Fruit fly (Drosophila melanogaster) whole organism, embryonic: ENCODE data around the gene CG7333.

Experiments used
- Bteb2 ChIP-seq: fragments of 200-800 bp; sonication (Bioruptor generic); optimal IDR thresholded peaks from 2 replicates; lab custom pipeline; 2016; ENCODE audit warnings: missing biosample characterization, missing genetic modification characterization
- CG10209 ChIP-seq: fragments of 200-800 bp; sonication (Bioruptor generic); optimal IDR thresholded peaks from 3 replicates; lab custom pipeline; 2017; ENCODE audit warnings: missing biosample characterization, mild to moderate bottlenecking, missing genetic modification characterization, missing genetic modification reagents
- CG11696 ChIP-seq: fragments of 200-800 bp; sonication (Bioruptor generic); IDR thresholded peaks from 2 replicates; pipeline ENCODE4 v1.3.6; 2022; ENCODE audit warnings: missing biosample characterization, missing genetic modification characterization
- CG12104 ChIP-seq: fragments of 200-800 bp; sonication (Bioruptor generic); optimal IDR thresholded peaks from 3 replicates; lab custom pipeline; 2016; ENCODE audit warnings: missing biosample characterization, missing genetic modification characterization
- CG12219 ChIP-seq: fragments of 200-800 bp; sonication (Bioruptor generic); optimal IDR thresholded peaks from 3 replicates; lab custom pipeline; 2018; ENCODE audit warnings: missing biosample characterization, mild to moderate bottlenecking, missing genetic modification characterization
- CG12299 ChIP-seq: fragments of 200-800 bp; sonication (Bioruptor generic); optimal IDR thresholded peaks from 2 replicates; lab custom pipeline; 2018; ENCODE audit warnings: missing biosample characterization, mild to moderate bottlenecking, missing genetic modification characterization
- CG13624 ChIP-seq: fragments of 200-800 bp; sonication (Bioruptor generic); optimal IDR thresholded peaks from 2 replicates; lab custom pipeline; 2016; ENCODE audit warnings: missing biosample characterization, missing genetic modification characterization
- CG13894 ChIP-seq: fragments of 200-800 bp; sonication (Bioruptor generic); optimal IDR thresholded peaks from 3 replicates; lab custom pipeline; 2018; ENCODE audit warnings: missing biosample characterization, mild to moderate bottlenecking, missing genetic modification characterization, moderate library complexity
- CG14965 ChIP-seq: fragments of 200-800 bp; sonication (Bioruptor generic); optimal IDR thresholded peaks from 2 replicates; lab custom pipeline; 2016; ENCODE audit warnings: missing biosample characterization, missing genetic modification characterization, borderline replicate concordance
- CG1603 ChIP-seq: fragments of 200-800 bp; sonication (Bioruptor generic); optimal IDR thresholded peaks from 2 replicates; lab custom pipeline; 2019; ENCODE audit warnings: missing biosample characterization, mild to moderate bottlenecking, missing genetic modification characterization, moderate library complexity
- CG17186 ChIP-seq: fragments of 200-800 bp; sonication (Bioruptor generic); optimal IDR thresholded peaks from 3 replicates; lab custom pipeline; 2017; ENCODE audit warnings: missing biosample characterization, missing genetic modification reagents, missing genetic modification characterization
- CG17359 ChIP-seq: fragments of 200-800 bp; sonication (Bioruptor generic); optimal IDR thresholded peaks from 3 replicates; lab custom pipeline; 2018; ENCODE audit warnings: missing biosample characterization, mild to moderate bottlenecking, missing genetic modification characterization, moderate library complexity
- CG17568 ChIP-seq: fragments of 200-800 bp; sonication (Bioruptor generic); optimal IDR thresholded peaks from 2 replicates; lab custom pipeline; 2018; ENCODE audit warnings: missing biosample characterization, mild to moderate bottlenecking, missing genetic modification characterization, moderate library complexity
- CG2120 ChIP-seq: fragments of 200-800 bp; sonication (Bioruptor generic); optimal IDR thresholded peaks from 3 replicates; lab custom pipeline; 2016; ENCODE audit warnings: missing biosample characterization, missing genetic modification characterization
- CG2129 ChIP-seq: fragments of 200-800 bp; sonication (Bioruptor generic); IDR thresholded peaks from 2 replicates; pipeline ENCODE4 v1.3.6; 2022; ENCODE audit warnings: missing biosample characterization, missing genetic modification characterization; ENCODE audit not compliant: partially characterized antibody
- CG30431 ChIP-seq: fragments of 200-800 bp; sonication (Bioruptor generic); optimal IDR thresholded peaks from 2 replicates; lab custom pipeline; 2017; ENCODE audit warnings: missing biosample characterization, missing genetic modification characterization
- CG3281 ChIP-seq: fragments of 200-800 bp; sonication (Bioruptor generic); optimal IDR thresholded peaks from 3 replicates; lab custom pipeline; 2017; ENCODE audit warnings: missing biosample characterization, mild to moderate bottlenecking, missing genetic modification characterization
- CG7745 ChIP-seq: fragments of 200-800 bp; sonication (Bioruptor generic); optimal IDR thresholded peaks from 2 replicates; lab custom pipeline; 2018; ENCODE audit warnings: missing biosample characterization, mild to moderate bottlenecking, missing genetic modification characterization, moderate library complexity
- CG7839 ChIP-seq: fragments of 200-800 bp; sonication (Bioruptor generic); optimal IDR thresholded peaks from 3 replicates; lab custom pipeline; 2018; ENCODE audit warnings: missing biosample characterization, mild to moderate bottlenecking, missing genetic modification characterization, moderate library complexity
- CG7987 ChIP-seq: fragments of 200-800 bp; sonication (Bioruptor generic); optimal IDR thresholded peaks from 2 replicates; lab custom pipeline; 2018; ENCODE audit warnings: missing biosample characterization, mild to moderate bottlenecking, missing genetic modification characterization, moderate library complexity
- CG8388 ChIP-seq: fragments of 200-800 bp; sonication (Bioruptor generic); optimal IDR thresholded peaks from 2 replicates; lab custom pipeline; 2019; ENCODE audit warnings: missing biosample characterization, mild to moderate bottlenecking, missing genetic modification characterization, moderate library complexity
- CG9727 ChIP-seq: fragments of 200-800 bp; sonication (Bioruptor generic); optimal IDR thresholded peaks from 3 replicates; lab custom pipeline; 2017; ENCODE audit warnings: missing biosample characterization, mild to moderate bottlenecking, missing genetic modification characterization
- D19A ChIP-seq: fragments of 200-800 bp; optimal IDR thresholded peaks from 3 replicates; lab custom pipeline; 2019; ENCODE audit warnings: missing biosample characterization, mild to moderate bottlenecking, missing genetic modification characterization, moderate library complexity
- Dbx ChIP-seq: fragments of 200-800 bp; sonication (Bioruptor generic); IDR thresholded peaks from 3 replicates; pipeline ENCODE4 v1.3.6; 2022; ENCODE audit warnings: missing biosample characterization, missing genetic modification characterization
- Dll ChIP-seq: fragments of 200-800 bp; sonication (Bioruptor generic); IDR thresholded peaks from 4 replicates; pipeline ENCODE4 v1.3.6; 2022; ENCODE audit warnings: missing biosample characterization, missing genetic modification characterization; ENCODE audit not compliant: partially characterized antibody
- E2f2 ChIP-seq: fragments of 200-800 bp; sonication (Bioruptor generic); IDR thresholded peaks from 2 replicates; pipeline ENCODE4 v1.3.6; 2022; ENCODE audit warnings: missing biosample characterization, missing genetic modification characterization
- H15 ChIP-seq: fragments of 200-800 bp; sonication (Bioruptor generic); IDR thresholded peaks from 3 replicates; pipeline ENCODE4 v1.3.6; 2022; ENCODE audit warnings: missing biosample characterization, missing genetic modification characterization
- HLH3B ChIP-seq: fragments of 200-800 bp; sonication (Bioruptor generic); IDR thresholded peaks from 2 replicates; pipeline ENCODE4 v1.3.6; 2022; ENCODE audit warnings: missing biosample characterization, missing genetic modification characterization
- Hr3 ChIP-seq: fragments of 200-800 bp; sonication (Bioruptor generic); optimal IDR thresholded peaks from 3 replicates; lab custom pipeline; 2016; ENCODE audit warnings: missing biosample characterization, missing genetic modification characterization
- Hr39 ChIP-seq: fragments of >200 bp; optimal IDR thresholded peaks from 2 replicates; lab custom pipeline; 2017
- Lhr ChIP-seq: fragments of 200-800 bp; sonication (Bioruptor generic); optimal IDR thresholded peaks from 3 replicates; lab custom pipeline; 2017; ENCODE audit warnings: mild to moderate bottlenecking, missing biosample characterization, missing genetic modification reagents, missing genetic modification characterization
- Med ChIP-seq: fragments of 200-800 bp; sonication (Bioruptor generic); peaks from one replicate; lab custom pipeline; 2016; ENCODE audit warnings: missing biosample characterization, missing genetic modification characterization, mild to moderate bottlenecking, inconsistent platforms, moderate library complexity
- Rfx ChIP-seq: fragments of 200-800 bp; sonication (Bioruptor generic); IDR thresholded peaks from 2 replicates; pipeline ENCODE4 v1.3.6; 2022; ENCODE audit warnings: missing biosample characterization, missing genetic modification characterization
- Xrp1 ChIP-seq: fragments of 200-800 bp; sonication (Bioruptor generic); IDR thresholded peaks from 2 replicates; pipeline ENCODE4 v1.3.6; 2022; ENCODE audit warnings: missing biosample characterization, missing genetic modification characterization
- YL-1 ChIP-seq: fragments of 200-800 bp; sonication (Bioruptor generic); optimal IDR thresholded peaks from 3 replicates; lab custom pipeline; 2017; ENCODE audit warnings: missing biosample characterization, mild to moderate bottlenecking, missing genetic modification characterization
- cg ChIP-seq: fragments of 200-800 bp; sonication (Bioruptor generic); optimal IDR thresholded peaks from 3 replicates; lab custom pipeline; 2019; ENCODE audit warnings: missing biosample characterization, mild to moderate bottlenecking, missing genetic modification characterization, moderate library complexity
- chinmo ChIP-seq: fragments of 200-800 bp; sonication (Bioruptor generic); IDR thresholded peaks from 4 replicates; pipeline ENCODE4 v1.3.6; 2022; ENCODE audit warnings: missing biosample characterization, missing genetic modification characterization; ENCODE audit not compliant: partially characterized antibody
- chn ChIP-seq: fragments of 200-800 bp; sonication (Bioruptor generic); optimal IDR thresholded peaks from 2 replicates; lab custom pipeline; 2016; ENCODE audit warnings: missing biosample characterization, missing genetic modification characterization
- gfzf ChIP-seq: fragments of 200-800 bp; sonication (Bioruptor generic); optimal IDR thresholded peaks from 2 replicates; lab custom pipeline; 2016; ENCODE audit warnings: missing biosample characterization, mild to moderate bottlenecking, missing genetic modification characterization, moderate library complexity
- jing ChIP-seq: fragments of 200-800 bp; sonication (Bioruptor generic); optimal IDR thresholded peaks from 2 replicates; lab custom pipeline; 2018; ENCODE audit warnings: missing biosample characterization, mild to moderate bottlenecking, missing genetic modification characterization
- lola ChIP-seq, 3 experiments: fragments of >200 bp in 2 of 3; fragments of 200-800 bp in 1 of 3; sonication (Bioruptor generic) in 1 of 3; optimal IDR thresholded peaks; 2 replicates each; lab custom pipeline; 2017 to 2019; ENCODE audit warnings: missing biosample characterization in 3 of 3, missing genetic modification characterization in 3 of 3, mild to moderate bottlenecking in 1 of 3, moderate library complexity in 1 of 3
- nau ChIP-seq: fragments of 200-800 bp; sonication (Bioruptor generic); optimal IDR thresholded peaks from 3 replicates; lab custom pipeline; 2017; ENCODE audit warnings: missing biosample characterization, mild to moderate bottlenecking, missing genetic modification characterization, missing genetic modification reagents
- nerfin-2 ChIP-seq: fragments of 200-800 bp; sonication (Bioruptor generic); IDR thresholded peaks from 2 replicates; pipeline ENCODE4 v1.3.6; 2022; ENCODE audit warnings: missing biosample characterization, missing genetic modification characterization; ENCODE audit not compliant: partially characterized antibody
- otp ChIP-seq: fragments of 200-800 bp; sonication (Bioruptor generic); IDR thresholded peaks from 3 replicates; pipeline ENCODE4, ENCODE4 v1.3.6; 2022; ENCODE audit warnings: missing biosample characterization, missing genetic modification characterization
- row ChIP-seq: fragments of 200-800 bp; sonication (Bioruptor generic); IDR thresholded peaks from 3 replicates; pipeline ENCODE4 v1.3.6; 2022; ENCODE audit warnings: missing biosample characterization, missing genetic modification characterization
- salm ChIP-seq: fragments of 200-800 bp; sonication (Bioruptor generic); optimal IDR thresholded peaks from 2 replicates; lab custom pipeline; 2018; ENCODE audit warnings: missing biosample characterization, mild to moderate bottlenecking, missing genetic modification characterization
- sna ChIP-seq: fragments of 200-800 bp; sonication (Bioruptor generic); IDR thresholded peaks from 2 replicates; pipeline ENCODE4 v1.3.6; 2022; ENCODE audit warnings: missing biosample characterization, missing genetic modification characterization; ENCODE audit not compliant: partially characterized antibody
- ssp ChIP-seq: fragments of 200-800 bp; sonication (Bioruptor generic); IDR thresholded peaks from 2 replicates; pipeline ENCODE4 v1.3.6; 2022; ENCODE audit warnings: missing biosample characterization, missing genetic modification characterization
- sug ChIP-seq: fragments of 200-800 bp; optimal IDR thresholded peaks from 2 replicates; lab custom pipeline; 2019; ENCODE audit warnings: missing biosample characterization, mild to moderate bottlenecking, missing genetic modification characterization, moderate library complexity
- tx ChIP-seq: fragments of 200-800 bp; sonication (Bioruptor generic); optimal IDR thresholded peaks from 2 replicates; lab custom pipeline; 2016; ENCODE audit warnings: missing biosample characterization, missing genetic modification characterization
- unpg ChIP-seq: fragments of 200-800 bp; sonication (Bioruptor generic); optimal IDR thresholded peaks from 3 replicates; lab custom pipeline; 2018; ENCODE audit warnings: missing biosample characterization, mild to moderate bottlenecking, missing genetic modification characterization, moderate library complexity
- wor ChIP-seq: fragments of 200-800 bp; sonication (Bioruptor generic); IDR thresholded peaks from 2 replicates; pipeline ENCODE4 v1.3.6; 2022; ENCODE audit warnings: missing biosample characterization, missing genetic modification characterization

Gene CG7333

dm6 chr3R:19619908-19620307 lies 19.5 kb downstream of the CG7333 start (continued):
- TF ChIP-seq lola (GFP tag; optimal IDR thresholded peaks at IDR 0.05; lab: Kevin White, UChicago) = no peak
- peak; percentile 52 for TF ChIP-seq sug
- peak; percentile 50 for TF ChIP-seq CG13894 (tag; lab: Kevin White, UChicago)
- no peak for TF ChIP-seq CG2129
- no peak for TF ChIP-seq ssp
- TF ChIP-seq chn (GFP tag; lab: Kevin White, UChicago) = no peak
- TF ChIP-seq CG2120 (GFP tag; lab: Kevin White, UChicago) = no peak
- TF ChIP-seq CG7839 (tag; lab: Kevin White, UChicago) = no peak
- TF ChIP-seq HLH3B (GFP tag; lab: Robert Waterston, UW) = no peak
- TF ChIP-seq otp (GFP tag; lab: Robert Waterston, UW) = no peak
- TF ChIP-seq CG14965 (GFP tag; lab: Kevin White, UChicago) = no peak
- TF ChIP-seq Hr39 (lab: Kevin White, UChicago) = no peak
- TF ChIP-seq CG7987 (GFP tag; lab: Kevin White, UChicago) = peak; percentile 29
- no peak for TF ChIP-seq CG30431
- peak; percentile 3 for TF ChIP-seq CG9727 (GFP tag; lab: Kevin White, UChicago)
- TF ChIP-seq CG12104 (GFP tag; lab: Kevin White, UChicago) = no peak
- TF ChIP-seq CG10209 (GFP tag; lab: Kevin White, UChicago) = no peak
- no peak for TF ChIP-seq D19A
- TF ChIP-seq CG3281 = peak; percentile 8
- TF ChIP-seq Dll (GFP tag; lab: Robert Waterston, UW) = no peak
- no peak for TF ChIP-seq jing (GFP tag; lab: Kevin White, UChicago)
- TF ChIP-seq CG17359 (tag; lab: Kevin White, UChicago) = no peak
- TF ChIP-seq Med (GFP tag; lab: Kevin White, UChicago) = peak; percentile 80
- TF ChIP-seq chinmo = 0 out of 4 replicates have a peak, but pooled peaks have one; percentile 71
- no peak for TF ChIP-seq Xrp1 (GFP tag; lab: Robert Waterston, UW)
- no peak for TF ChIP-seq Lhr
- no peak for TF ChIP-seq gfzf (GFP tag; lab: Kevin White, UChicago)
- TF ChIP-seq E2f2 (GFP tag; lab: Robert Waterston, UW) = no peak
- TF ChIP-seq nerfin-2 (GFP tag; lab: Robert Waterston, UW) = no peak
- no peak for TF ChIP-seq YL-1 (GFP tag; lab: Kevin White, UChicago)
- TF ChIP-seq sna (GFP tag; lab: Robert Waterston, UW) = no peak
- no peak for TF ChIP-seq CG8388 (GFP tag; lab: Kevin White, UChicago)
- no peak for TF ChIP-seq CG12299 (tag; lab: Kevin White, UChicago)
- no peak for TF ChIP-seq CG11696 (GFP tag; lab: Robert Waterston, UW)
- TF ChIP-seq Rfx (GFP tag; lab: Robert Waterston, UW) = peak; percentile 23; the same call in 1 of the 2 replicates
- no peak for TF ChIP-seq wor (GFP tag; lab: Robert Waterston, UW)

- TF ChIP-seq CG12104 (GFP tag; lab: Kevin White, UChicago) = no peak
- TF ChIP-seq row (GFP tag; lab: Robert Waterston, UW) = no peak
- TF ChIP-seq Hr3 (GFP tag; lab: Kevin White, UChicago) = no peak
- peak; percentile 57; the same call in 1 of the 3 replicates for TF ChIP-seq Dbx (GFP tag; lab: Robert Waterston, UW)
- no peak for TF ChIP-seq cg (GFP tag; lab: Kevin White, UChicago)
- TF ChIP-seq unpg (GFP tag; lab: Kevin White, UChicago) = no peak
- no peak for TF ChIP-seq Bteb2 (GFP tag; lab: Kevin White, UChicago)
- no peak for TF ChIP-seq CG1603
- no peak for TF ChIP-seq CG17568 (GFP tag; lab: Kevin White, UChicago)
- no peak for TF ChIP-seq CG17186
- no peak for TF ChIP-seq H15
- TF ChIP-seq nau (GFP tag; lab: Kevin White, UChicago) = peak; percentile 36
- TF ChIP-seq tx (GFP tag; lab: Kevin White, UChicago) = no peak
- no peak for TF ChIP-seq CG12219 (GFP tag; lab: Kevin White, UChicago)
- TF ChIP-seq CG13624 (GFP tag; lab: Kevin White, UChicago) = peak; percentile 21
- TF ChIP-seq salm (tag; lab: Kevin White, UChicago) = no peak
- TF ChIP-seq CG7745 = no peak
Observed at dm6 chr3R:19620953-19621352, 20.5 kb downstream of the CG7333 start.
